Worm (Caenorhabditis elegans): Measurements from ENCODE around the gene ZK1248.15.

DNA sequence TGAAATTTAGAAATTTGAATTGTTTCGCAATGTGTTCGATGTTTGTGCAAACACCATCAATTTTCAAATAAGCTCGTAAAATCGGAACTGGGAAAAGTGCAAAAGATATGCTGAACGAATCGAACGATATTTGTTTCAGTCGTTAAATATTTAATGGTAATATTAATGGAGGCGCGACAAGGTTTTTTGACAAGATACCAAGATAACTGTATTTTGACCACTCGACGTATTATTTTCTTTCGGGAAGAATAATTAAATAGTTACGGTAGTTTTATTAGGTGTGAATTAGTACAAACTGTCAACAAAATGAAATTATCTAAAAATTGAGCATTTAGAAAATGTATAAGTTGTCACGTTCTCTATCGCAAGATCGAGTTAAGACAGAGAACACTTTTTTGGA is 34.1 kb downstream of the ZK1248.15 start:
- no peak for TF ChIP-seq ama-1 (optimal IDR thresholded peaks at IDR 0.05)
- TF ChIP-seq tbx-11 (GFP tag; IDR thresholded peaks at IDR 0.05), result no peak
- no peak for TF ChIP-seq scrt-1 (GFP tag; IDR thresholded peaks at IDR 0.05)

Data from whole organism, early embryonic.